Worm (Caenorhabditis elegans) whole organism, L4 larva: ENCODE data around the gene nid-1.

Source experiments
- T20F7.1 ChIP-seq: fragments of 200-800 bp; sonication (Bioruptor generic); optimal IDR thresholded peaks from 2 replicates; lab custom pipeline; 2018; ENCODE audit warnings: mild to moderate bottlenecking, missing genetic modification characterization, missing compliant biosample characterization
- snpc-4 ChIP-seq: fragments of 150-350 bp; optimal IDR thresholded peaks from 2 replicates; lab custom pipeline; 2014; ENCODE audit warnings: missing biosample characterization, missing genetic modification characterization
- zfp-2 ChIP-seq: sonication (generic microtip); optimal IDR thresholded peaks from 2 replicates; lab custom pipeline; 2016; ENCODE audit warnings: mild to moderate bottlenecking, missing genetic modification characterization, missing compliant biosample characterization

DNA sequence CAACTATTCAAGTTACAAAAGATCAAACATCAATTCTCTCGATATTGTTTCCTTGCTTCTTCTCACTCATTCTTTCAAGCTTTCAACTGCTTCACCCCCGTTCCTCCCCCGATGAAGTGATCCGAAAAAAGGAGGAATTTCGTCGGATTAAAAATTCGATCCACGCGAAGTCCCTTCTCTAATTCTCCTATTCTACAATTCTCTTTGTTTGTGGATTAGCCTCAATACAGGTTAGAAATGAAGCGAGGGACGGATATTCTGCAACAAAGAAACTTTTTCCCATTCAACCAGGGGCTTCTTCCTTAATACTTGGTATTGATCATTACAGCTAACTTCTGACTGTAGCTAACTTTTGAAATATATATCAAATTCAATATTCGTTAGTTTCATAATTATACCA lies 34.9 kb downstream of the nid-1 start, which contains the start of gene grl-2:
- no peak for TF ChIP-seq snpc-4 (tag; lab: Kevin White, UChicago)
- TF ChIP-seq zfp-2, result no peak
- no peak for TF ChIP-seq T20F7.1 (GFP tag; lab: Kevin White, UChicago)
